Fruit fly (Drosophila melanogaster): Measurements from ENCODE around the gene axo.

dm6 chr3L:4736643-4737042, 49.5 kb upstream of the axo start:
- TF ChIP-seq pad (GFP tag; optimal IDR thresholded peaks at IDR 0.05): no peak
- TF ChIP-seq ovo (GFP tag; optimal IDR thresholded peaks at IDR 0.05): no peak
- TF ChIP-seq CG14711 (tag; optimal IDR thresholded peaks at IDR 0.05): no peak
- TF ChIP-seq Clk (GFP tag; optimal IDR thresholded peaks at IDR 0.05): no peak
- TF ChIP-seq kay (GFP tag; ENCODE audit: borderline replicate concordance): no peak
- TF ChIP-seq tj (GFP tag; optimal IDR thresholded peaks at IDR 0.05): no peak
- no peak for TF ChIP-seq Mnt (GFP tag; optimal IDR thresholded peaks at IDR 0.05)
- TF ChIP-seq CG33017 (tag; optimal IDR thresholded peaks at IDR 0.05): no peak
- TF ChIP-seq CG12768 (GFP tag; optimal IDR thresholded peaks at IDR 0.05): no peak
- no peak for TF ChIP-seq CG1620 (GFP tag; optimal IDR thresholded peaks at IDR 0.05)
- no peak for TF ChIP-seq Hr96 (GFP tag; optimal IDR thresholded peaks at IDR 0.05)
- no peak for TF ChIP-seq toe (GFP tag; optimal IDR thresholded peaks at IDR 0.05)
- no peak for TF ChIP-seq cnc (optimal IDR thresholded peaks at IDR 0.05)

Measured in whole organism, adult.